Fruit fly (Drosophila melanogaster) whole organism, embryonic: ENCODE measurements around the gene CG42699.

Source experiments
- CG12155 ChIP-seq: fragments of 200-800 bp; sonication (Bioruptor generic); optimal IDR thresholded peaks from 3 replicates; lab custom pipeline; 2016; ENCODE audit warnings: missing biosample characterization, missing genetic modification characterization
- CG8388 ChIP-seq: fragments of 200-800 bp; sonication (Bioruptor generic); optimal IDR thresholded peaks from 2 replicates; lab custom pipeline; 2019; ENCODE audit warnings: missing biosample characterization, mild to moderate bottlenecking, missing genetic modification characterization, moderate library complexity
- ERR ChIP-seq: fragments of 200-800 bp; sonication (Bioruptor generic); optimal IDR thresholded peaks from 2 replicates; lab custom pipeline; 2016; ENCODE audit warnings: missing biosample characterization, missing genetic modification characterization
- Sin3A ChIP-seq: fragments of >200 bp; optimal IDR thresholded peaks from 2 replicates; lab custom pipeline; 2018
- ash1 ChIP-seq: fragments of 200-800 bp; sonication (Bioruptor generic); optimal IDR thresholded peaks from 2 replicates; lab custom pipeline; 2018; ENCODE audit warnings: missing biosample characterization, mild to moderate bottlenecking, missing genetic modification characterization
- kay ChIP-seq: fragments of 200-800 bp; sonication (Bioruptor generic); optimal IDR thresholded peaks from 2 replicates; lab custom pipeline; 2016; ENCODE audit warnings: missing biosample characterization, missing genetic modification characterization
- peb ChIP-seq: fragments of 200-800 bp; sonication (Bioruptor generic); IDR thresholded peaks from 2 replicates; pipeline ENCODE4 v1.3.6; 2022; ENCODE audit warnings: missing biosample characterization, missing genetic modification characterization

- peak; percentile 59 for TF ChIP-seq ERR (GFP tag; lab: Kevin White, UChicago)
- TF ChIP-seq peb (GFP tag; lab: Robert Waterston, UW) = peak; percentile 94
- peak; percentile 83 for TF ChIP-seq Sin3A
- TF ChIP-seq CG12155 = peak; percentile 83
- TF ChIP-seq kay (GFP tag; lab: Kevin White, UChicago) = peak; percentile 80
- TF ChIP-seq ash1 = no peak
- peak; percentile 100 for TF ChIP-seq CG8388 (GFP tag; lab: Kevin White, UChicago)
Observed at dm6 chrX:5754837-5755828, 9.2 kb upstream of the CG42699 start, which contains the start of the genes lin-52 and CG15771.
